Worm (Caenorhabditis elegans) whole organism, young adult: ENCODE measurements around the gene tsp-8.
A peak's percentile ranks its signal among the peaks of the same experiment; 100 is the strongest.

ENCODE experiments used
- B0019.2 ChIP-seq: fragments of 200-800 bp; sonication (Bioruptor generic); conservative IDR thresholded peaks from 2 replicates; pipeline ENCODE4 v1.3.6; 2022; ENCODE audit warnings: missing genetic modification reagents, missing genetic modification characterization, missing compliant biosample characterization
- B0261.1 ChIP-seq: sonication (generic microtip); optimal IDR thresholded peaks from 2 replicates; lab custom pipeline; 2016; ENCODE audit warnings: mild to moderate bottlenecking, missing genetic modification characterization, moderate library complexity, missing compliant biosample characterization
- B0336.3 ChIP-seq: fragments of 200-800 bp; sonication (Bioruptor generic); IDR thresholded peaks from 2 replicates; pipeline ENCODE4 v1.3.6; 2022; ENCODE audit warnings: missing genetic modification characterization, missing compliant biosample characterization
- C06A6.2 ChIP-seq: fragments of 200-800 bp; sonication (Bioruptor generic); conservative IDR thresholded peaks from 2 replicates; pipeline ENCODE4 v1.3.6; 2022; ENCODE audit warnings: missing genetic modification characterization, missing compliant biosample characterization
- F10E7.11 ChIP-seq: sonication (generic microtip); optimal IDR thresholded peaks from 2 replicates; lab custom pipeline; 2017; ENCODE audit warnings: mild to moderate bottlenecking, missing genetic modification characterization, moderate library complexity, missing compliant biosample characterization
- F22D6.2 ChIP-seq: sonication (generic microtip); optimal IDR thresholded peaks from 2 replicates; lab custom pipeline; 2016; ENCODE audit warnings: mild to moderate bottlenecking, missing genetic modification characterization, missing compliant biosample characterization
- F33H1.4 ChIP-seq: fragments of 200-800 bp; sonication (Bioruptor generic); IDR thresholded peaks from 2 replicates; pipeline ENCODE4 v1.3.6; 2022; ENCODE audit warnings: missing genetic modification reagents, missing genetic modification characterization, missing compliant biosample characterization
- F37B4.10 ChIP-seq: fragments of 200-800 bp; sonication (Bioruptor generic); IDR thresholded peaks from 2 replicates; pipeline ENCODE4 v1.3.6; 2022; ENCODE audit warnings: missing genetic modification characterization, missing compliant biosample characterization
- F57A8.1 ChIP-seq: fragments of 200-800 bp; sonication (Bioruptor generic); optimal IDR thresholded peaks from 2 replicates; lab custom pipeline; 2018; ENCODE audit warnings: mild to moderate bottlenecking, missing genetic modification characterization, moderate library complexity, missing compliant biosample characterization
- T07F8.4 ChIP-seq: sonication (generic microtip); optimal IDR thresholded peaks from 2 replicates; lab custom pipeline; 2016; ENCODE audit warnings: mild to moderate bottlenecking, missing genetic modification characterization, moderate library complexity, missing compliant biosample characterization
- Y53F4B.3 ChIP-seq: fragments of 200-800 bp; sonication (Bioruptor generic); IDR thresholded peaks from 2 replicates; pipeline ENCODE4 v1.3.6; 2022; ENCODE audit warnings: missing genetic modification reagents, missing genetic modification characterization, missing compliant biosample characterization
- Y53G8AR.9 ChIP-seq: fragments of 200-800 bp; sonication (Bioruptor generic); conservative IDR thresholded peaks from 2 replicates; pipeline ENCODE4 v1.3.6; 2022; ENCODE audit warnings: missing genetic modification reagents, missing genetic modification characterization, missing compliant biosample characterization
- akir-1 ChIP-seq: fragments of 200-800 bp; sonication (Bioruptor generic); optimal IDR thresholded peaks from 2 replicates; lab custom pipeline; 2018; ENCODE audit warnings: mild to moderate bottlenecking, missing genetic modification characterization, moderate library complexity, missing compliant biosample characterization
- aptf-3 ChIP-seq: fragments of 200-800 bp; sonication (Bioruptor generic); IDR thresholded peaks from 2 replicates; pipeline ENCODE4 v1.3.6; 2022; ENCODE audit warnings: missing genetic modification characterization, missing compliant biosample characterization
- bed-1 ChIP-seq: fragments of 200-800 bp; sonication (Bioruptor generic); IDR thresholded peaks from 2 replicates; pipeline ENCODE4 v1.3.6; 2022; ENCODE audit warnings: missing genetic modification reagents, missing genetic modification characterization, missing compliant biosample characterization
- bed-2 ChIP-seq: fragments of 200-800 bp; sonication (Bioruptor generic); IDR thresholded peaks from 2 replicates; pipeline ENCODE4 v1.3.6; 2022; ENCODE audit warnings: missing genetic modification reagents, missing genetic modification characterization, missing compliant biosample characterization
- ccch-3 ChIP-seq: fragments of 200-800 bp; sonication (Bioruptor generic); optimal IDR thresholded peaks from 2 replicates; lab custom pipeline; 2018; ENCODE audit warnings: mild to moderate bottlenecking, missing genetic modification characterization, missing compliant biosample characterization
- cebp-1 ChIP-seq, 2 experiments: fragments of 200-800 bp in 1 of 2; sonication (Bioruptor generic) in 1 of 2; sonication (generic microtip) in 1 of 2; IDR thresholded peaks in 1 of 2; optimal IDR thresholded peaks in 1 of 2; 2 replicates each; pipeline versions ENCODE4 v1.3.6 to Lab custom; 2017 to 2022; ENCODE audit warnings: missing compliant biosample characterization in 2 of 2, missing genetic modification characterization in 2 of 2, mild to moderate bottlenecking in 1 of 2, missing genetic modification reagents in 1 of 2, moderate library complexity in 1 of 2
- ceh-100 ChIP-seq: fragments of 200-800 bp; sonication (Bioruptor generic); IDR thresholded peaks from 2 replicates; pipeline ENCODE4 v1.3.6; 2022; ENCODE audit warnings: missing genetic modification reagents, missing genetic modification characterization, missing compliant biosample characterization
- ceh-40 ChIP-seq: fragments of 200-800 bp; sonication (Bioruptor generic); IDR thresholded peaks from 2 replicates; pipeline ENCODE4 v1.3.6; 2022; ENCODE audit warnings: missing genetic modification characterization, missing compliant biosample characterization
- chd-7 ChIP-seq: sonication (generic microtip); optimal IDR thresholded peaks from 2 replicates; lab custom pipeline; 2016; ENCODE audit warnings: mild to moderate bottlenecking, missing genetic modification characterization, moderate library complexity, missing compliant biosample characterization
- dpl-1 ChIP-seq: fragments of 150-350 bp; optimal IDR thresholded peaks from 2 replicates; lab custom pipeline; 2014; ENCODE audit warnings: missing biosample characterization, missing genetic modification reagents, missing genetic modification characterization
- efl-1 ChIP-seq: fragments of 150-350 bp; optimal IDR thresholded peaks from 2 replicates; lab custom pipeline; 2014; ENCODE audit warnings: missing biosample characterization, missing genetic modification reagents, missing genetic modification characterization
- fkh-3 ChIP-seq: sonication (generic microtip); optimal IDR thresholded peaks from 2 replicates; lab custom pipeline; 2016; ENCODE audit warnings: mild to moderate bottlenecking, missing genetic modification characterization, missing compliant biosample characterization
- gei-17 ChIP-seq: fragments of 200-800 bp; sonication (Bioruptor generic); optimal IDR thresholded peaks from 2 replicates; lab custom pipeline; 2018; ENCODE audit warnings: mild to moderate bottlenecking, missing genetic modification characterization, missing compliant biosample characterization
- hrde-1 ChIP-seq: sonication (generic microtip); optimal IDR thresholded peaks from 2 replicates; lab custom pipeline; 2016; ENCODE audit warnings: missing genetic modification characterization, mild to moderate bottlenecking, missing compliant biosample characterization, moderate library complexity, missing genotype, missing genetic modification reagents, borderline replicate concordance
- lag-1 ChIP-seq: fragments of 200-800 bp; sonication (Bioruptor generic); IDR thresholded peaks from 2 replicates; pipeline ENCODE4 v1.3.6; 2022; ENCODE audit warnings: missing genetic modification reagents, missing genetic modification characterization, missing compliant biosample characterization
- lin-40 ChIP-seq: sonication (generic microtip); optimal IDR thresholded peaks from 2 replicates; lab custom pipeline; 2016; ENCODE audit warnings: missing genetic modification characterization, mild to moderate bottlenecking, missing compliant biosample characterization, missing genotype, missing genetic modification reagents
- lin-54 ChIP-seq: fragments of 200-800 bp; sonication (Bioruptor generic); optimal IDR thresholded peaks from 2 replicates; lab custom pipeline; 2018; ENCODE audit warnings: mild to moderate bottlenecking, missing genetic modification characterization, missing compliant biosample characterization
- madf-6 ChIP-seq: fragments of 200-800 bp; sonication (Bioruptor generic); IDR thresholded peaks from 2 replicates; pipeline ENCODE4 v1.3.6; 2022; ENCODE audit warnings: missing genetic modification reagents, missing genetic modification characterization, missing compliant biosample characterization
- madf-8 ChIP-seq: fragments of 200-800 bp; sonication (Bioruptor generic); conservative IDR thresholded peaks from 2 replicates; pipeline ENCODE4 v1.3.6; 2022; ENCODE audit warnings: missing genetic modification reagents, missing genetic modification characterization, missing compliant biosample characterization
- mcd-1 ChIP-seq: fragments of 200-800 bp; sonication (Bioruptor generic); IDR thresholded peaks from 2 replicates; pipeline ENCODE4 v1.3.6; 2022; ENCODE audit warnings: missing genetic modification reagents, missing genetic modification characterization, missing compliant biosample characterization
- mes-4 ChIP-seq: sonication (generic microtip); optimal IDR thresholded peaks from 2 replicates; lab custom pipeline; 2016; ENCODE audit warnings: missing genotype, missing genetic modification characterization, missing compliant biosample characterization
- mxl-1 ChIP-seq: sonication (generic microtip); optimal IDR thresholded peaks from 2 replicates; lab custom pipeline; 2016; ENCODE audit warnings: missing genetic modification characterization, missing compliant biosample characterization
- nfya-2 ChIP-seq: fragments of 200-800 bp; sonication (Bioruptor generic); IDR thresholded peaks from 2 replicates; pipeline ENCODE4 v1.3.6; 2022; ENCODE audit warnings: missing genetic modification reagents, missing genetic modification characterization, missing compliant biosample characterization
- nhr-120 ChIP-seq: fragments of 200-800 bp; sonication (Bioruptor generic); IDR thresholded peaks from 2 replicates; pipeline ENCODE4 v1.3.6; 2022; ENCODE audit warnings: missing genetic modification characterization, missing compliant biosample characterization
- nhr-80 ChIP-seq: sonication (generic microtip); optimal IDR thresholded peaks from 2 replicates; lab custom pipeline; 2016; ENCODE audit warnings: missing genetic modification characterization, missing compliant biosample characterization
- nhr-90 ChIP-seq: sonication (generic microtip); optimal IDR thresholded peaks from 2 replicates; lab custom pipeline; 2016; ENCODE audit warnings: missing genotype, mild to moderate bottlenecking, missing genetic modification characterization, missing compliant biosample characterization
- snpc-1.3 ChIP-seq: sonication (generic microtip); optimal IDR thresholded peaks from 2 replicates; lab custom pipeline; 2017; ENCODE audit warnings: missing genetic modification characterization, mild to moderate bottlenecking, missing compliant biosample characterization, antibody characterized with exemption, moderate library complexity, missing genotype, missing genetic modification reagents; ENCODE audit not compliant: insufficient read depth
- snpc-4 ChIP-seq, 5 experiments: fragments of 150-350 bp in 1 of 5; sonication (generic microtip) in 4 of 5; optimal IDR thresholded peaks; 2 replicates each; lab custom pipeline; 2014 to 2018; ENCODE audit warnings: missing genetic modification characterization in 5 of 5, missing biosample characterization in 3 of 5, antibody characterized with exemption in 2 of 5, mild to moderate bottlenecking in 2 of 5, missing compliant biosample characterization in 2 of 5, missing genotype in 2 of 5, moderate library complexity in 2 of 5, missing genetic modification reagents in 1 of 5
- sptf-2 ChIP-seq: fragments of 200-800 bp; sonication (Bioruptor generic); optimal IDR thresholded peaks from 2 replicates; lab custom pipeline; 2018; ENCODE audit warnings: mild to moderate bottlenecking, missing genetic modification characterization, missing compliant biosample characterization
- tbp1 ChIP-seq: fragments of 200-800 bp; sonication (Bioruptor generic); optimal IDR thresholded peaks from 2 replicates; lab custom pipeline; 2018; ENCODE audit warnings: mild to moderate bottlenecking, missing genetic modification characterization, missing compliant biosample characterization
- tbx-9 ChIP-seq: sonication (generic microtip); optimal IDR thresholded peaks from 2 replicates; lab custom pipeline; 2016; ENCODE audit warnings: borderline replicate concordance, missing genetic modification characterization, inconsistent platforms, missing compliant biosample characterization
- tlf-1 ChIP-seq: fragments of 200-800 bp; sonication (Bioruptor generic); optimal IDR thresholded peaks from 2 replicates; lab custom pipeline; 2018; ENCODE audit warnings: mild to moderate bottlenecking, missing genetic modification characterization, missing compliant biosample characterization
- xnd-1 ChIP-seq: sonication (generic microtip); optimal IDR thresholded peaks from 2 replicates; lab custom pipeline; 2016; ENCODE audit warnings: missing genotype, missing genetic modification reagents, missing genetic modification characterization, missing compliant biosample characterization
- ztf-18 ChIP-seq: sonication (generic microtip); optimal IDR thresholded peaks from 2 replicates; lab custom pipeline; 2016; ENCODE audit warnings: missing genotype, mild to moderate bottlenecking, missing genetic modification characterization, missing compliant biosample characterization
- ztf-25 ChIP-seq: fragments of 200-800 bp; sonication (Bioruptor generic); IDR thresholded peaks from 2 replicates; pipeline ENCODE4 v1.3.6; 2022; ENCODE audit warnings: missing genetic modification reagents, missing genetic modification characterization, missing compliant biosample characterization
- ztf-26 ChIP-seq: sonication (generic microtip); optimal IDR thresholded peaks from 2 replicates; lab custom pipeline; 2017; ENCODE audit warnings: missing genetic modification characterization, missing compliant biosample characterization

tsp-8 gene

ce11 chrX:14708176-14708642 is 21.1 kb downstream of the tsp-8 start (continued):
- TF ChIP-seq ceh-100 (GFP tag; lab: Robert Waterston, UW) (peak; percentile 52; the same call in 1 of the 2 replicates), aptf-3 (GFP tag; lab: Robert Waterston, UW) (0 out of 2 replicates have a peak, but pooled peaks have one; percentile 40), ccch-3 (GFP tag; lab: Kevin White, UChicago) (no peak), lin-40 (tag; lab: Kevin White, UChicago) (peak; percentile 95), akir-1 (no peak), Y53G8AR.9 (0 out of 2 replicates have a peak, but pooled peaks have one; percentile 75), T07F8.4 (tag; lab: Kevin White, UChicago) (peak; percentile 27), hrde-1 (tag; lab: Kevin White, UChicago) (no peak), ceh-40 (GFP tag; lab: Robert Waterston, UW) (no peak), cebp-1 (GFP tag; IDR thresholded peaks at IDR 0.05; lab: Robert Waterston, UW) (peak; percentile 68), cebp-1 (tag; optimal IDR thresholded peaks at IDR 0.05; lab: Kevin White, UChicago) (peak; percentile 90), efl-1 (GFP tag; lab: Kevin White, UChicago) (no peak), nhr-90 (no peak), lin-54 (GFP tag; lab: Kevin White, UChicago) (peak; percentile 55), tlf-1 (GFP tag; lab: Kevin White, UChicago) (no peak), chd-7 (peak; percentile 83), Y53F4B.3 (no peak), B0019.2 (no peak), dpl-1 (GFP tag; lab: Kevin White, UChicago) (no peak), nhr-80 (peak; percentile 80), nhr-120 (no peak), mes-4 (tag; lab: Kevin White, UChicago) (no peak), ztf-25 (no peak), B0336.3 (GFP tag; lab: Robert Waterston, UW) (peak; percentile 89), lag-1 (GFP tag; lab: Robert Waterston, UW) (no peak), mcd-1 (GFP tag; lab: Robert Waterston, UW) (peak; percentile 98), snpc-4 (GFP tag; optimal IDR thresholded peaks at IDR 0.05; lab: Kevin White, UChicago) (peak; percentile 65), snpc-4 (tag; optimal IDR thresholded peaks at IDR 0.05; lab: Kevin White, UChicago) (peak; percentile 64 to 81 (median 72)), xnd-1 (no peak), fkh-3 (tag; lab: Kevin White, UChicago) (no peak), F22D6.2 (tag; lab: Kevin White, UChicago) (peak; percentile 44), sptf-2 (GFP tag; lab: Kevin White, UChicago) (no peak), F10E7.11 (no peak), F57A8.1 (GFP tag; lab: Kevin White, UChicago) (no peak), gei-17 (GFP tag; lab: Kevin White, UChicago) (peak; percentile 82), mxl-1 (tag; lab: Kevin White, UChicago) (no peak), tbp1 (GFP tag; lab: Kevin White, UChicago) (peak; percentile 51), bed-1 (GFP tag; lab: Robert Waterston, UW) (no peak), tbx-9 (no peak), F37B4.10 (GFP tag; lab: Robert Waterston, UW) (no peak), madf-8 (GFP tag; lab: Robert Waterston, UW) (no peak), madf-6 (0 out of 2 replicates have a peak, but pooled peaks have one; percentile 22), snpc-1.3 (tag; lab: Kevin White, UChicago) (no peak), B0261.1 (tag; lab: Kevin White, UChicago) (no peak), ztf-26 (tag; lab: Kevin White, UChicago) (peak; percentile 92), bed-2 (GFP tag; lab: Robert Waterston, UW) (no peak), F33H1.4 (GFP tag; lab: Robert Waterston, UW) (no peak), ztf-18 (peak; percentile 62), C06A6.2 (GFP tag; lab: Robert Waterston, UW) (peak; percentile 89), nfya-2 (GFP tag; lab: Robert Waterston, UW) (no peak)
